Worm (Caenorhabditis elegans) whole organism, young adult: ENCODE results near the gene mrps-18B.

ENCODE experiments used
- B0035.1 ChIP-seq: sonication (generic microtip); optimal IDR thresholded peaks from 2 replicates; lab custom pipeline; 2016; ENCODE audit warnings: missing genetic modification characterization, mild to moderate bottlenecking, missing compliant biosample characterization, missing genotype, missing genetic modification reagents
- F39B2.1 ChIP-seq: fragments of 200-800 bp; sonication (Bioruptor generic); IDR thresholded peaks from 2 replicates; pipeline ENCODE4 v1.3.6; 2022; ENCODE audit warnings: missing genetic modification reagents, missing genetic modification characterization, missing compliant biosample characterization
- T26A5.8 ChIP-seq: sonication (generic microtip); optimal IDR thresholded peaks from 2 replicates; lab custom pipeline; 2016; ENCODE audit warnings: missing genetic modification characterization, missing compliant biosample characterization
- Y53F4B.3 ChIP-seq: fragments of 200-800 bp; sonication (Bioruptor generic); IDR thresholded peaks from 2 replicates; pipeline ENCODE4 v1.3.6; 2022; ENCODE audit warnings: missing genetic modification reagents, missing genetic modification characterization, missing compliant biosample characterization
- Y53G8AR.9 ChIP-seq: fragments of 200-800 bp; sonication (Bioruptor generic); conservative IDR thresholded peaks from 2 replicates; pipeline ENCODE4 v1.3.6; 2022; ENCODE audit warnings: missing genetic modification reagents, missing genetic modification characterization, missing compliant biosample characterization
- Y56A3A.18 ChIP-seq: fragments of 200-800 bp; sonication (Bioruptor generic); IDR thresholded peaks from 2 replicates; pipeline ENCODE4 v1.3.6; 2022; ENCODE audit warnings: missing genetic modification reagents, missing genetic modification characterization, missing compliant biosample characterization
- Y79H2A.3 ChIP-seq: fragments of 200-800 bp; sonication (Bioruptor generic); conservative IDR thresholded peaks from 2 replicates; pipeline ENCODE4 v1.3.6; 2022; ENCODE audit warnings: missing genetic modification reagents, missing genetic modification characterization, missing compliant biosample characterization
- akir-1 ChIP-seq: fragments of 200-800 bp; sonication (Bioruptor generic); optimal IDR thresholded peaks from 2 replicates; lab custom pipeline; 2018; ENCODE audit warnings: mild to moderate bottlenecking, missing genetic modification characterization, moderate library complexity, missing compliant biosample characterization
- ama-1 ChIP-seq, 3 experiments: fragments of 150-350 bp in 1 of 3; sonication (generic microtip) in 2 of 3; optimal IDR thresholded peaks; 2 replicates each; lab custom pipeline; 2014 to 2018; ENCODE audit warnings: missing biosample characterization in 2 of 3, missing genetic modification characterization in 2 of 3, missing genetic modification reagents in 2 of 3
- athp-1 ChIP-seq: sonication (generic microtip); optimal IDR thresholded peaks from 2 replicates; lab custom pipeline; 2017; ENCODE audit warnings: mild to moderate bottlenecking, missing genetic modification characterization, missing compliant biosample characterization
- attf-3 ChIP-seq: fragments of 200-800 bp; sonication (Bioruptor generic); conservative IDR thresholded peaks from 2 replicates; pipeline ENCODE4 v1.3.6; 2022; ENCODE audit warnings: missing genetic modification reagents, missing genetic modification characterization, missing compliant biosample characterization
- bed-2 ChIP-seq: fragments of 200-800 bp; sonication (Bioruptor generic); IDR thresholded peaks from 2 replicates; pipeline ENCODE4 v1.3.6; 2022; ENCODE audit warnings: missing genetic modification reagents, missing genetic modification characterization, missing compliant biosample characterization
- cebp-2 ChIP-seq: fragments of 200-800 bp; sonication (Bioruptor generic); IDR thresholded peaks from 2 replicates; pipeline ENCODE4 v1.3.6; 2022; ENCODE audit warnings: missing genetic modification characterization, missing compliant biosample characterization
- ceh-27 ChIP-seq: fragments of 200-800 bp; sonication (Bioruptor generic); optimal IDR thresholded peaks from 2 replicates; lab custom pipeline; 2018; ENCODE audit warnings: mild to moderate bottlenecking, missing genetic modification characterization, moderate library complexity, missing compliant biosample characterization
- ceh-40 ChIP-seq: fragments of 200-800 bp; sonication (Bioruptor generic); IDR thresholded peaks from 2 replicates; pipeline ENCODE4 v1.3.6; 2022; ENCODE audit warnings: missing genetic modification characterization, missing compliant biosample characterization
- ceh-58 ChIP-seq: fragments of 200-800 bp; sonication (Bioruptor generic); IDR thresholded peaks from 2 replicates; pipeline ENCODE4 v1.3.6; 2022; ENCODE audit warnings: missing genetic modification characterization, missing compliant biosample characterization
- ceh-79 ChIP-seq: sonication (generic microtip); optimal IDR thresholded peaks from 2 replicates; lab custom pipeline; 2017; ENCODE audit warnings: mild to moderate bottlenecking, missing genetic modification characterization, missing compliant biosample characterization
- ceh-91 ChIP-seq: fragments of 200-800 bp; sonication (Bioruptor generic); IDR thresholded peaks from 2 replicates; pipeline ENCODE4 v1.3.6; 2022; ENCODE audit warnings: missing genetic modification reagents, missing genetic modification characterization, missing compliant biosample characterization
- die-1 ChIP-seq: sonication (generic microtip); optimal IDR thresholded peaks from 2 replicates; lab custom pipeline; 2016; ENCODE audit warnings: missing genotype, mild to moderate bottlenecking, missing genetic modification characterization, missing compliant biosample characterization
- dpff-1 ChIP-seq: sonication (generic microtip); optimal IDR thresholded peaks from 2 replicates; lab custom pipeline; 2017; ENCODE audit warnings: mild to moderate bottlenecking, missing genetic modification characterization, missing compliant biosample characterization
- egl-18 ChIP-seq: fragments of 200-800 bp; sonication (Bioruptor generic); IDR thresholded peaks from 2 replicates; pipeline ENCODE4 v1.3.6; 2022; ENCODE audit warnings: missing genetic modification reagents, missing genetic modification characterization, missing compliant biosample characterization
- ets-4 ChIP-seq: fragments of 200-800 bp; sonication (Bioruptor generic); optimal IDR thresholded peaks from 2 replicates; lab custom pipeline; 2018; ENCODE audit warnings: mild to moderate bottlenecking, missing genetic modification characterization, missing compliant biosample characterization
- fkh-3 ChIP-seq: sonication (generic microtip); optimal IDR thresholded peaks from 2 replicates; lab custom pipeline; 2016; ENCODE audit warnings: mild to moderate bottlenecking, missing genetic modification characterization, missing compliant biosample characterization
- gei-17 ChIP-seq: fragments of 200-800 bp; sonication (Bioruptor generic); optimal IDR thresholded peaks from 2 replicates; lab custom pipeline; 2018; ENCODE audit warnings: mild to moderate bottlenecking, missing genetic modification characterization, missing compliant biosample characterization
- hrde-1 ChIP-seq: sonication (generic microtip); optimal IDR thresholded peaks from 2 replicates; lab custom pipeline; 2016; ENCODE audit warnings: missing genetic modification characterization, mild to moderate bottlenecking, missing compliant biosample characterization, moderate library complexity, missing genotype, missing genetic modification reagents, borderline replicate concordance
- lag-1 ChIP-seq: fragments of 200-800 bp; sonication (Bioruptor generic); IDR thresholded peaks from 2 replicates; pipeline ENCODE4 v1.3.6; 2022; ENCODE audit warnings: missing genetic modification reagents, missing genetic modification characterization, missing compliant biosample characterization
- lin-40 ChIP-seq: sonication (generic microtip); optimal IDR thresholded peaks from 2 replicates; lab custom pipeline; 2016; ENCODE audit warnings: missing genetic modification characterization, mild to moderate bottlenecking, missing compliant biosample characterization, missing genotype, missing genetic modification reagents
- lin-54 ChIP-seq: fragments of 200-800 bp; sonication (Bioruptor generic); optimal IDR thresholded peaks from 2 replicates; lab custom pipeline; 2018; ENCODE audit warnings: mild to moderate bottlenecking, missing genetic modification characterization, missing compliant biosample characterization
- lsl-1 ChIP-seq: fragments of 200-800 bp; sonication (Bioruptor generic); optimal IDR thresholded peaks from 2 replicates; lab custom pipeline; 2018; ENCODE audit warnings: mild to moderate bottlenecking, missing genetic modification characterization, moderate library complexity, missing compliant biosample characterization
- madf-3 ChIP-seq: fragments of 200-800 bp; sonication (Bioruptor generic); IDR thresholded peaks from 2 replicates; pipeline ENCODE4 v1.3.6; 2022; ENCODE audit warnings: missing genetic modification reagents, missing genetic modification characterization, missing compliant biosample characterization
- madf-6 ChIP-seq: fragments of 200-800 bp; sonication (Bioruptor generic); IDR thresholded peaks from 2 replicates; pipeline ENCODE4 v1.3.6; 2022; ENCODE audit warnings: missing genetic modification reagents, missing genetic modification characterization, missing compliant biosample characterization
- mes-4 ChIP-seq: sonication (generic microtip); optimal IDR thresholded peaks from 2 replicates; lab custom pipeline; 2016; ENCODE audit warnings: missing genotype, missing genetic modification characterization, missing compliant biosample characterization
- nfyb-1 ChIP-seq: fragments of 200-800 bp; sonication (Bioruptor generic); IDR thresholded peaks from 2 replicates; pipeline ENCODE4 v1.3.6; 2022; ENCODE audit warnings: missing genetic modification reagents, missing genetic modification characterization, missing compliant biosample characterization
- pbrm-1 ChIP-seq: fragments of 200-800 bp; sonication (Bioruptor generic); IDR thresholded peaks from 2 replicates; pipeline ENCODE4 v1.3.6; 2022; ENCODE audit warnings: missing genetic modification reagents, missing genetic modification characterization, missing compliant biosample characterization
- rcor-1 ChIP-seq: fragments of 200-800 bp; sonication (Bioruptor generic); IDR thresholded peaks from 2 replicates; pipeline ENCODE4 v1.3.6; 2022; ENCODE audit warnings: missing genetic modification reagents, missing genetic modification characterization, missing compliant biosample characterization
- rec-8 ChIP-seq, 2 experiments: sonication (generic microtip); optimal IDR thresholded peaks; 2 replicates each; lab custom pipeline; 2016; ENCODE audit warnings: mild to moderate bottlenecking in 2 of 2, missing genetic modification characterization in 2 of 2, missing genetic modification reagents in 2 of 2, missing genotype in 2 of 2, missing biosample characterization in 1 of 2, missing compliant biosample characterization in 1 of 2, moderate library complexity in 1 of 2
- repo-1 ChIP-seq: sonication (generic microtip); optimal IDR thresholded peaks from 2 replicates; lab custom pipeline; 2017; ENCODE audit warnings: mild to moderate bottlenecking, missing genetic modification characterization, missing compliant biosample characterization
- rpc-1 ChIP-seq, 2 experiments: fragments of 150-350 bp in 1 of 2; sonication (generic microtip) in 1 of 2; optimal IDR thresholded peaks; 2 replicates each; lab custom pipeline; 2014 to 2018; ENCODE audit warnings: missing biosample characterization in 1 of 2, missing genetic modification characterization in 1 of 2, missing genetic modification reagents in 1 of 2, missing genotype in 1 of 2
- snpc-3.4 ChIP-seq: sonication (generic microtip); optimal IDR thresholded peaks from 2 replicates; lab custom pipeline; 2017; ENCODE audit warnings: missing genetic modification characterization, mild to moderate bottlenecking, missing compliant biosample characterization, antibody characterized with exemption, moderate library complexity, missing genotype, missing genetic modification reagents
- sptf-2 ChIP-seq: fragments of 200-800 bp; sonication (Bioruptor generic); optimal IDR thresholded peaks from 2 replicates; lab custom pipeline; 2018; ENCODE audit warnings: mild to moderate bottlenecking, missing genetic modification characterization, missing compliant biosample characterization
- tbx-9 ChIP-seq: sonication (generic microtip); optimal IDR thresholded peaks from 2 replicates; lab custom pipeline; 2016; ENCODE audit warnings: borderline replicate concordance, missing genetic modification characterization, inconsistent platforms, missing compliant biosample characterization
- unc-62 ChIP-seq: fragments of 150-350 bp; optimal IDR thresholded peaks from 2 replicates; lab custom pipeline; 2014; ENCODE audit warnings: missing biosample characterization, missing genetic modification reagents, missing genetic modification characterization
- zfh-2 ChIP-seq: fragments of 200-800 bp; sonication (Bioruptor generic); conservative IDR thresholded peaks from 2 replicates; pipeline ENCODE4 v1.3.6; 2022; ENCODE audit warnings: missing genetic modification reagents, missing genetic modification characterization, missing compliant biosample characterization
- zim-3 ChIP-seq: sonication (generic microtip); optimal IDR thresholded peaks from 2 replicates; lab custom pipeline; 2017; ENCODE audit warnings: mild to moderate bottlenecking, missing genetic modification characterization, moderate library complexity, missing compliant biosample characterization
- ztf-3 ChIP-seq: fragments of 200-800 bp; sonication (Bioruptor generic); optimal IDR thresholded peaks from 2 replicates; lab custom pipeline; 2018; ENCODE audit warnings: mild to moderate bottlenecking, missing genetic modification characterization, missing compliant biosample characterization

The mrps-18B gene

DNA sequence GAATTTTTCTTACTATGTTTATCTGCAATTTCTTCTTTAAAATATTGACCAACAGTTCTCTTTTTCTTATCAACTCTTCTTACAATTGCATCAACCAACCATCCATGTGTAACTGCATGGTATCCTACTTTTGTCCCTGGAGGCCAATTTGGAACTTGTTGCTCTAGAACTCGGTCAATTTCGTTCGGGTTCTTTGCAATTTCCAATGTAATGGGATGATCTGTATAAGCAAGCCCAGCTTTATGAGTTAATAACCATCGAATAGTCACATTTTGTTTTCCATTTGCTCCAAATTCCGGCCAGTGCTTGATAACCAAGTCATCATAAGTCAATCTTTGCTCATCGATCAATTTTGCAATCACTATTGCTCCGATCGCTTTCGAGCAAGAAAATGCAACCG, 46.1 kb upstream of the mrps-18B start:
- TF ChIP-seq lag-1 (GFP tag; lab: Robert Waterston, UW): no peak
- TF ChIP-seq lin-54: no peak
- no peak for TF ChIP-seq ceh-40 (GFP tag; lab: Robert Waterston, UW)
- no peak for TF ChIP-seq zim-3 (tag; lab: Kevin White, UChicago)
- TF ChIP-seq Y53G8AR.9: 0 out of 2 replicates have a peak, but pooled peaks have one; percentile 16
- TF ChIP-seq rpc-1 (optimal IDR thresholded peaks at IDR 0.05; lab: Kevin White, UChicago): no peak
- TF ChIP-seq rpc-1 (tag; optimal IDR thresholded peaks at IDR 0.05; lab: Kevin White, UChicago): no peak
- no peak for TF ChIP-seq gei-17 (GFP tag; lab: Kevin White, UChicago)
- no peak for TF ChIP-seq ceh-79 (tag; lab: Kevin White, UChicago)
- TF ChIP-seq die-1 (tag; lab: Kevin White, UChicago): no peak
- TF ChIP-seq nfyb-1 (GFP tag; lab: Robert Waterston, UW): no peak
- no peak for TF ChIP-seq cebp-2 (GFP tag; lab: Robert Waterston, UW)
- TF ChIP-seq ztf-3 (GFP tag; lab: Kevin White, UChicago): no peak
- no peak for TF ChIP-seq repo-1 (tag; lab: Kevin White, UChicago)
- TF ChIP-seq lsl-1: no peak
- TF ChIP-seq pbrm-1 (GFP tag; lab: Robert Waterston, UW): no peak
- TF ChIP-seq egl-18: no peak
- peak; percentile 8; the same call in 1 of the 2 replicates for TF ChIP-seq Y56A3A.18 (GFP tag; lab: Robert Waterston, UW)
- TF ChIP-seq snpc-3.4: no peak
- no peak for TF ChIP-seq unc-62 (GFP tag; lab: Kevin White, UChicago)
- no peak for TF ChIP-seq tbx-9 (tag; lab: Kevin White, UChicago)
- no peak for TF ChIP-seq ceh-91 (GFP tag; lab: Robert Waterston, UW)
- no peak for TF ChIP-seq rec-8 (tag; optimal IDR thresholded peaks at IDR 0.05; lab: Kevin White, UChicago)
- TF ChIP-seq fkh-3 (tag; lab: Kevin White, UChicago): no peak
- TF ChIP-seq ama-1 (optimal IDR thresholded peaks at IDR 0.05; lab: Kevin White, UChicago): no peak
- TF ChIP-seq ama-1 (GFP tag; optimal IDR thresholded peaks at IDR 0.05; lab: Kevin White, UChicago): no peak
- no peak for TF ChIP-seq dpff-1
- no peak for TF ChIP-seq athp-1 (tag; lab: Kevin White, UChicago)
- 0 out of 2 replicates have a peak, but pooled peaks have one; percentile 67 for TF ChIP-seq ceh-58 (GFP tag; lab: Robert Waterston, UW)

DNA sequence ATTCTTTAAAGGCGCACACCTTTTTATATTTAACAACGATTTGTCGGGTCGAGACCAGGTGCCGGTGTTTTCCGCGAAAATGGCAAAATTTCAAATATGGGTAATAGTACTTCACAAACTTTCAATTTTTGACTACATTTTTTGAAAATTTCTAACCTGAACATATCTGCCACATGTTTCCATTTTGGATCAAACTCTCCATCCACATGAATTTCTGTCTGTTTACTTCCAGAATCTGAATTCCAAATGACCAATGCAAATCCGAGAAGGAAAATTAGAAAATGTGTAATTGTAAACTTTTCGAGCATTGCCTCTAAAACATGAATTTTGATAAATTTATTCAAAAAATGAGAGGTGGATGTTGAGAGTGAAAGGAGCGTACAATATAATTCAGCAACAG, 45.3 kb upstream of the mrps-18B start, which contains the start of gene lact-4:
lact-4 (minus strand) TSS at position 313 of the 400 bp plus-strand sequence.
- TF ChIP-seq ceh-79 (tag; lab: Kevin White, UChicago): no peak
- TF ChIP-seq attf-3: no peak
- TF ChIP-seq rcor-1 (GFP tag; lab: Robert Waterston, UW): no peak
- no peak for TF ChIP-seq ets-4
- no peak for TF ChIP-seq Y79H2A.3 (GFP tag; lab: Robert Waterston, UW)
- TF ChIP-seq T26A5.8 (tag; lab: Kevin White, UChicago): no peak
- no peak for TF ChIP-seq Y53F4B.3 (GFP tag; lab: Robert Waterston, UW)
- TF ChIP-seq B0035.1 (tag; lab: Kevin White, UChicago): no peak
- no peak for TF ChIP-seq dpff-1
- TF ChIP-seq zfh-2 (GFP tag; lab: Robert Waterston, UW): no peak
- no peak for TF ChIP-seq F39B2.1 (GFP tag; lab: Robert Waterston, UW)
- no peak for TF ChIP-seq mes-4
- TF ChIP-seq lin-40 (tag; lab: Kevin White, UChicago): no peak
- peak; percentile 51 for TF ChIP-seq ama-1 (optimal IDR thresholded peaks at IDR 0.05; lab: Kevin White, UChicago)
- no peak for TF ChIP-seq ama-1 (GFP tag; optimal IDR thresholded peaks at IDR 0.05; lab: Kevin White, UChicago)
- 0 out of 2 replicates have a peak, but pooled peaks have one; percentile 9 for TF ChIP-seq madf-3 (GFP tag; lab: Robert Waterston, UW)
- no peak for TF ChIP-seq die-1 (tag; lab: Kevin White, UChicago)
- TF ChIP-seq lsl-1: peak; percentile 41
- no peak; the same call in 1 of the 2 replicates for TF ChIP-seq madf-6 (GFP tag; lab: Robert Waterston, UW)
- TF ChIP-seq bed-2 (GFP tag; lab: Robert Waterston, UW): no peak
- TF ChIP-seq hrde-1 (tag; lab: Kevin White, UChicago): no peak
- no peak for TF ChIP-seq sptf-2 (GFP tag; lab: Kevin White, UChicago)
- TF ChIP-seq Y56A3A.18 (GFP tag; lab: Robert Waterston, UW): 0 out of 2 replicates have a peak, but pooled peaks have one; percentile 31
- no peak for TF ChIP-seq akir-1 (GFP tag; lab: Kevin White, UChicago)
- TF ChIP-seq ceh-27 (GFP tag; lab: Kevin White, UChicago): no peak
